Fruit fly (Drosophila melanogaster) whole organism, prepupa: ENCODE results near the gene CG15373.

Source experiments
- Blimp-1 ChIP-seq: fragments of 200-800 bp; sonication (Bioruptor generic); optimal IDR thresholded peaks from 3 replicates; lab custom pipeline; 2017; ENCODE audit warnings: missing biosample characterization, missing genetic modification characterization, mild to moderate bottlenecking, moderate library complexity, missing genetic modification reagents
- CG10669 ChIP-seq: fragments of 200-800 bp; sonication (Bioruptor generic); optimal IDR thresholded peaks from 3 replicates; lab custom pipeline; 2018; ENCODE audit warnings: missing biosample characterization, mild to moderate bottlenecking, missing genetic modification characterization, moderate library complexity
- CG11294 ChIP-seq: fragments of 200-800 bp; sonication (Bioruptor generic); IDR thresholded peaks from 2 replicates; pipeline ENCODE4 v1.3.6; 2022; ENCODE audit warnings: missing biosample characterization, missing genetic modification characterization
- CG11762 ChIP-seq: fragments of 200-800 bp; sonication (Bioruptor generic); optimal IDR thresholded peaks from 3 replicates; lab custom pipeline; 2016; ENCODE audit warnings: missing biosample characterization, missing genetic modification characterization; ENCODE audit not compliant: insufficient read depth
- CG11902 ChIP-seq: fragments of 200-800 bp; sonication (Bioruptor generic); optimal IDR thresholded peaks from 3 replicates; lab custom pipeline; 2016; ENCODE audit warnings: missing biosample characterization, missing genetic modification characterization
- CG16779 ChIP-seq: fragments of 200-800 bp; sonication (Bioruptor generic); optimal IDR thresholded peaks from 3 replicates; lab custom pipeline; 2017; ENCODE audit warnings: missing biosample characterization, mild to moderate bottlenecking, missing genetic modification characterization
- CG3032 ChIP-seq: fragments of 200-800 bp; optimal IDR thresholded peaks from 2 replicates; lab custom pipeline; 2019; ENCODE audit warnings: missing biosample characterization, mild to moderate bottlenecking, missing genetic modification characterization, moderate library complexity
- CG31627 ChIP-seq: fragments of 200-800 bp; sonication (Bioruptor generic); optimal IDR thresholded peaks from 3 replicates; lab custom pipeline; 2016; ENCODE audit warnings: missing biosample characterization, missing genetic modification characterization
- CG32006 ChIP-seq: fragments of 200-800 bp; sonication (Bioruptor generic); optimal IDR thresholded peaks from 3 replicates; lab custom pipeline; 2017; ENCODE audit warnings: missing biosample characterization, mild to moderate bottlenecking, missing genetic modification characterization
- CG4318 ChIP-seq: fragments of 200-800 bp; sonication (Bioruptor generic); optimal IDR thresholded peaks from 3 replicates; lab custom pipeline; 2017; ENCODE audit warnings: missing biosample characterization, mild to moderate bottlenecking, missing genetic modification characterization
- CG6163 ChIP-seq: fragments of 200-800 bp; sonication (Bioruptor generic); IDR thresholded peaks from 3 replicates; pipeline ENCODE4 v1.3.6; 2022; ENCODE audit warnings: missing biosample characterization, missing genetic modification characterization
- CG6792 ChIP-seq: fragments of 200-800 bp; sonication (Bioruptor generic); optimal IDR thresholded peaks from 3 replicates; lab custom pipeline; 2016; ENCODE audit warnings: missing biosample characterization, missing genetic modification characterization
- CG6808 ChIP-seq: fragments of 200-800 bp; sonication (Bioruptor generic); optimal IDR thresholded peaks from 3 replicates; lab custom pipeline; 2017; ENCODE audit warnings: missing biosample characterization, missing genetic modification characterization, mild to moderate bottlenecking, moderate library complexity, missing genetic modification reagents
- CG6854 ChIP-seq: fragments of 200-800 bp; sonication (Bioruptor generic); optimal IDR thresholded peaks from 2 replicates; lab custom pipeline; 2017; ENCODE audit warnings: missing biosample characterization, mild to moderate bottlenecking, missing genetic modification characterization
- CG7368 ChIP-seq: fragments of 200-800 bp; sonication (Bioruptor generic); optimal IDR thresholded peaks from 3 replicates; lab custom pipeline; 2016; ENCODE audit warnings: missing biosample characterization, missing genetic modification characterization
- CG8119 ChIP-seq: fragments of 200-800 bp; sonication (Bioruptor generic); IDR thresholded peaks from 3 replicates; pipeline ENCODE4 v1.3.6; 2022; ENCODE audit warnings: missing biosample characterization, missing genetic modification characterization
- CG8319 ChIP-seq: fragments of 200-800 bp; sonication (Bioruptor generic); optimal IDR thresholded peaks from 3 replicates; lab custom pipeline; 2016; ENCODE audit warnings: missing biosample characterization, missing genetic modification characterization
- CG8632 ChIP-seq: fragments of 200-800 bp; sonication (Bioruptor generic); optimal IDR thresholded peaks from 3 replicates; lab custom pipeline; 2016; ENCODE audit warnings: missing biosample characterization, missing genetic modification characterization
- Eip78C ChIP-seq: fragments of 200-800 bp; sonication (Bioruptor generic); peaks from one replicate; lab custom pipeline; 2016; ENCODE audit warnings: missing biosample characterization, missing genetic modification characterization
- Eip93F ChIP-seq: fragments of 200-800 bp; sonication (Bioruptor generic); optimal IDR thresholded peaks from 2 replicates; lab custom pipeline; 2016; ENCODE audit warnings: missing biosample characterization, mild to moderate bottlenecking, missing genetic modification characterization
- Ets21C ChIP-seq: fragments of 200-800 bp; sonication (Bioruptor generic); optimal IDR thresholded peaks from 3 replicates; lab custom pipeline; 2016; ENCODE audit warnings: missing biosample characterization, missing genetic modification characterization
- Ets96B ChIP-seq: fragments of 200-800 bp; optimal IDR thresholded peaks from 2 replicates; lab custom pipeline; 2019; ENCODE audit warnings: missing biosample characterization, mild to moderate bottlenecking, missing genetic modification characterization, moderate library complexity
- Gug ChIP-seq: fragments of 200-800 bp; sonication (Bioruptor generic); IDR thresholded peaks from 2 replicates; pipeline ENCODE4 v1.3.6; 2022; ENCODE audit warnings: missing biosample characterization, missing genetic modification characterization
- Hr38 ChIP-seq: sonication (Bioruptor generic); optimal IDR thresholded peaks from 2 replicates; lab custom pipeline; 2016; ENCODE audit warnings: missing biosample characterization, missing genetic modification characterization
- Hr39 ChIP-seq: fragments of 200-800 bp; sonication (Bioruptor generic); optimal IDR thresholded peaks from 2 replicates; lab custom pipeline; 2016; ENCODE audit warnings: missing biosample characterization, missing genetic modification characterization
- Hr4 ChIP-seq: fragments of 200-800 bp; sonication (Bioruptor generic); optimal IDR thresholded peaks from 3 replicates; lab custom pipeline; 2016; ENCODE audit warnings: missing biosample characterization, missing genetic modification characterization
- Lpt ChIP-seq: fragments of 200-800 bp; sonication (Bioruptor generic); optimal IDR thresholded peaks from 3 replicates; lab custom pipeline; 2016; ENCODE audit warnings: missing biosample characterization, missing genetic modification characterization
- Met ChIP-seq: fragments of 200-800 bp; sonication (Bioruptor generic); optimal IDR thresholded peaks from 3 replicates; lab custom pipeline; 2016; ENCODE audit warnings: missing biosample characterization, missing genetic modification characterization
- OdsH ChIP-seq: fragments of 200-800 bp; sonication (Bioruptor generic); optimal IDR thresholded peaks from 3 replicates; lab custom pipeline; 2016; ENCODE audit warnings: missing biosample characterization, missing genetic modification characterization
- Smox ChIP-seq: fragments of 200-800 bp; sonication (Bioruptor generic); optimal IDR thresholded peaks from 3 replicates; lab custom pipeline; 2016; ENCODE audit warnings: missing biosample characterization, missing genetic modification characterization
- Sox102F ChIP-seq: fragments of 200-800 bp; sonication (Bioruptor generic); optimal IDR thresholded peaks from 2 replicates; lab custom pipeline; 2016; ENCODE audit warnings: missing biosample characterization, mild to moderate bottlenecking, missing genetic modification characterization
- Sox14 ChIP-seq: fragments of 200-800 bp; sonication (Bioruptor generic); optimal IDR thresholded peaks from 3 replicates; lab custom pipeline; 2016; ENCODE audit warnings: missing biosample characterization, missing genetic modification characterization
- Sox15 ChIP-seq: fragments of 200-800 bp; sonication (Bioruptor generic); optimal IDR thresholded peaks from 3 replicates; lab custom pipeline; 2016; ENCODE audit warnings: missing biosample characterization, missing genetic modification characterization
- achi ChIP-seq: fragments of 200-800 bp; sonication (Bioruptor generic); optimal IDR thresholded peaks from 3 replicates; lab custom pipeline; 2016; ENCODE audit warnings: missing biosample characterization, missing genetic modification characterization
- acj6 ChIP-seq: fragments of 200-800 bp; sonication (Bioruptor generic); optimal IDR thresholded peaks from 3 replicates; lab custom pipeline; 2016; ENCODE audit warnings: missing biosample characterization, missing genetic modification characterization
- dac ChIP-seq: fragments of 200-800 bp; sonication (Bioruptor generic); optimal IDR thresholded peaks from 2 replicates; lab custom pipeline; 2017; ENCODE audit warnings: missing biosample characterization, mild to moderate bottlenecking, missing genetic modification characterization
- dsx ChIP-seq: fragments of 200-800 bp; optimal IDR thresholded peaks from 3 replicates; lab custom pipeline; 2019; ENCODE audit warnings: missing biosample characterization, mild to moderate bottlenecking, missing genetic modification characterization, moderate library complexity; ENCODE audit not compliant: poor library complexity, severe bottlenecking
- eg ChIP-seq: fragments of 200-800 bp; sonication (Bioruptor generic); IDR thresholded peaks from 3 replicates; pipeline ENCODE4 v1.3.6; 2022; ENCODE audit warnings: missing biosample characterization, missing genetic modification characterization
- fd59A ChIP-seq: fragments of 200-800 bp; sonication (Bioruptor generic); optimal IDR thresholded peaks from 2 replicates; lab custom pipeline; 2017; ENCODE audit warnings: missing biosample characterization, mild to moderate bottlenecking, missing genetic modification characterization, missing genetic modification reagents
- fd85E ChIP-seq: fragments of 200-800 bp; sonication (Bioruptor generic); optimal IDR thresholded peaks from 3 replicates; lab custom pipeline; 2016; ENCODE audit warnings: missing biosample characterization, missing genetic modification characterization
- fkh ChIP-seq: fragments of 200-800 bp; sonication (Bioruptor generic); optimal IDR thresholded peaks from 3 replicates; lab custom pipeline; 2017; ENCODE audit warnings: missing biosample characterization, mild to moderate bottlenecking, missing genetic modification characterization, moderate library complexity
- lz ChIP-seq: fragments of 200-800 bp; sonication (Bioruptor generic); optimal IDR thresholded peaks from 3 replicates; lab custom pipeline; 2016; ENCODE audit warnings: missing biosample characterization, missing genetic modification characterization
- pdm3 ChIP-seq: fragments of 200-800 bp; sonication (Bioruptor generic); optimal IDR thresholded peaks from 3 replicates; lab custom pipeline; 2016; ENCODE audit warnings: missing biosample characterization, missing genetic modification characterization
- salr ChIP-seq, 2 experiments: fragments of 200-800 bp; sonication (Bioruptor generic); optimal IDR thresholded peaks; 3 replicates each; lab custom pipeline; 2016 to 2018; ENCODE audit warnings: missing biosample characterization in 2 of 2, missing genetic modification characterization in 2 of 2, mild to moderate bottlenecking in 1 of 2
- spab ChIP-seq: fragments of 200-800 bp; sonication (Bioruptor generic); optimal IDR thresholded peaks from 2 replicates; lab custom pipeline; 2017; ENCODE audit warnings: missing biosample characterization, mild to moderate bottlenecking, missing genetic modification characterization, missing genetic modification reagents
- ss ChIP-seq, 2 experiments: fragments of 200-800 bp; sonication (Bioruptor generic); optimal IDR thresholded peaks; 2 replicates in 1 of 2; 3 replicates in 1 of 2; lab custom pipeline; 2017 to 2018; ENCODE audit warnings: mild to moderate bottlenecking in 2 of 2, missing biosample characterization in 2 of 2, missing genetic modification characterization in 2 of 2, moderate library complexity in 1 of 2
- svp ChIP-seq: fragments of 200-800 bp; sonication (Bioruptor generic); peaks from one replicate; lab custom pipeline; 2016; ENCODE audit warnings: missing biosample characterization, missing genetic modification characterization
- topi ChIP-seq: fragments of 200-800 bp; sonication (Bioruptor generic); optimal IDR thresholded peaks from 3 replicates; lab custom pipeline; 2016; ENCODE audit warnings: missing biosample characterization, missing genetic modification characterization
- vri ChIP-seq: fragments of 200-800 bp; sonication (Bioruptor generic); optimal IDR thresholded peaks from 3 replicates; lab custom pipeline; 2016; ENCODE audit warnings: missing biosample characterization, mild to moderate bottlenecking, missing genetic modification characterization

Gene CG15373

dm6 chrX:18084614-18085469 is 41.1 kb downstream of the CG15373 start:
- TF ChIP-seq Ets21C (GFP tag; lab: Kevin White, UChicago): no peak
- TF ChIP-seq CG6792: no peak
- no peak for TF ChIP-seq Lpt (GFP tag; lab: Kevin White, UChicago)
- TF ChIP-seq eg (GFP tag; lab: Robert Waterston, UW): no peak
- TF ChIP-seq Hr38: no peak
- TF ChIP-seq OdsH (GFP tag; lab: Kevin White, UChicago): no peak
- TF ChIP-seq CG32006: no peak
- no peak for TF ChIP-seq dac
- TF ChIP-seq topi (GFP tag; lab: Kevin White, UChicago): no peak
- no peak for TF ChIP-seq Sox15 (GFP tag; lab: Kevin White, UChicago)
- TF ChIP-seq CG8319 (GFP tag; lab: Kevin White, UChicago): no peak
- TF ChIP-seq CG7368: no peak
- TF ChIP-seq salr (GFP tag; optimal IDR thresholded peaks at IDR 0.05; lab: Kevin White, UChicago): no peak
- no peak for TF ChIP-seq CG11902 (GFP tag; lab: Kevin White, UChicago)
- TF ChIP-seq CG4318 (GFP tag; lab: Kevin White, UChicago): no peak
- no peak for TF ChIP-seq CG31627 (GFP tag; lab: Kevin White, UChicago)
- TF ChIP-seq Sox14 (GFP tag; lab: Kevin White, UChicago): no peak
- TF ChIP-seq acj6: no peak
- no peak for TF ChIP-seq Smox (GFP tag; lab: Kevin White, UChicago)
- no peak for TF ChIP-seq fd85E (GFP tag; lab: Kevin White, UChicago)
- no peak for TF ChIP-seq Blimp-1 (GFP tag; lab: Kevin White, UChicago)
- no peak for TF ChIP-seq pdm3 (GFP tag; lab: Kevin White, UChicago)
- TF ChIP-seq CG11294 (GFP tag; lab: Robert Waterston, UW): no peak
- peak; percentile 45 for TF ChIP-seq svp (GFP tag; lab: Kevin White, UChicago)
- TF ChIP-seq achi (GFP tag; lab: Kevin White, UChicago): no peak
- peak; percentile 49 for TF ChIP-seq Eip78C (GFP tag; lab: Kevin White, UChicago)
- no peak for TF ChIP-seq Hr4 (GFP tag; lab: Kevin White, UChicago)
- TF ChIP-seq Gug: no peak
- no peak for TF ChIP-seq vri (GFP tag; lab: Kevin White, UChicago)
- TF ChIP-seq Hr39: peak; percentile 18
- TF ChIP-seq Sox102F (GFP tag; lab: Kevin White, UChicago): no peak
- TF ChIP-seq CG8632: no peak
- no peak for TF ChIP-seq CG16779 (tag; lab: Kevin White, UChicago)
- peak; percentile 3 for TF ChIP-seq lz (GFP tag; lab: Kevin White, UChicago)
- TF ChIP-seq CG6163: no peak
- TF ChIP-seq fd59A (GFP tag; lab: Kevin White, UChicago): no peak
- TF ChIP-seq Ets96B (tag; lab: Kevin White, UChicago): no peak
- TF ChIP-seq dsx: no peak
- peak; percentile 11 for TF ChIP-seq CG10669 (GFP tag; lab: Kevin White, UChicago)
- no peak for TF ChIP-seq CG6854 (GFP tag; lab: Kevin White, UChicago)
- TF ChIP-seq CG3032 (tag; lab: Kevin White, UChicago): no peak

DNA sequence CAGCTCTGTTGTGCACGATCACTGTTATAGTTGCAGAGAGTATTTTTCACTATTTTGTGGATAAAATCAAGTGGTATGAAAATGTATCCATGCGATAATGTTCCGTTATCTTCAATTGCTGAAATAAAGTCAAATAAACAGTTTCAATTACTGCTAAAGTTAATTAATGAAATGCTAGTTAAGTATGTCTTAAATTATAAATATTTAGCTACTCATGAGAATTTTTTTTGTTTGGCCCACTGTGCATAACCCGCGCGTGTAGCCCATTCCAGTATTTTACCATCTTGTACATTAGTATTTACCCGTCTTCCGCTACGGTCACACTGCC is 41.6 kb downstream of the CG15373 start, which contains the start of gene Ada3:
Ada3 (plus strand) TSS at position 292 of the 328 bp plus-strand sequence.
- TF ChIP-seq CG11902 (GFP tag; lab: Kevin White, UChicago) (peak; percentile 69), Sox14 (GFP tag; lab: Kevin White, UChicago) (peak; percentile 88), Sox15 (GFP tag; lab: Kevin White, UChicago) (peak; percentile 66), fkh (GFP tag; lab: Kevin White, UChicago) (peak; percentile 44), vri (GFP tag; lab: Kevin White, UChicago) (peak; percentile 69), CG7368 (peak; percentile 70), CG6808 (GFP tag; lab: Kevin White, UChicago) (peak; percentile 61), CG6792 (peak; percentile 69), pdm3 (GFP tag; lab: Kevin White, UChicago) (peak; percentile 86), Blimp-1 (GFP tag; lab: Kevin White, UChicago) (peak; percentile 35), CG11762 (peak; percentile 62), CG32006 (peak; percentile 77), CG8119 (peak; percentile 67; the same call in 1 of the 3 replicates), spab (GFP tag; lab: Kevin White, UChicago) (peak; percentile 26), Met (GFP tag; lab: Kevin White, UChicago) (peak; percentile 86), Hr4 (GFP tag; lab: Kevin White, UChicago) (peak; percentile 75), Eip93F (GFP tag; lab: Kevin White, UChicago) (peak; percentile 60), Lpt (GFP tag; lab: Kevin White, UChicago) (peak; percentile 64), CG3032 (tag; lab: Kevin White, UChicago) (peak; percentile 72), CG16779 (tag; lab: Kevin White, UChicago) (peak; percentile 35), eg (GFP tag; lab: Robert Waterston, UW) (peak; percentile 70; the same call in 2 of the 3 replicates), ss (GFP tag; optimal IDR thresholded peaks at IDR 0.05; lab: Kevin White, UChicago) (peak; percentile 48 to 60)
